Worm (Caenorhabditis elegans) whole organism, L2 larva: ENCODE data around the gene sri-20.

Experiments used
- F13H6.1 ChIP-seq: sonication (generic microtip); optimal IDR thresholded peaks from 2 replicates; lab custom pipeline; 2016; ENCODE audit warnings: missing genetic modification characterization, missing compliant biosample characterization
- lsy-2 ChIP-seq, 2 experiments: fragments of 150-350 bp in 1 of 2; sonication (generic microtip) in 1 of 2; optimal IDR thresholded peaks; 2 replicates each; lab custom pipeline; 2014 to 2017; ENCODE audit warnings: missing biosample characterization in 2 of 2, missing genetic modification characterization in 2 of 2
- nhr-10 ChIP-seq: sonication (generic microtip); optimal IDR thresholded peaks from 2 replicates; lab custom pipeline; 2017; ENCODE audit warnings: missing biosample characterization, missing genetic modification characterization
- nhr-21 ChIP-seq: fragments of 150-350 bp; optimal IDR thresholded peaks from 2 replicates; lab custom pipeline; 2014; ENCODE audit warnings: missing biosample characterization, missing genetic modification characterization
- nhr-237 ChIP-seq: fragments of 150-350 bp; optimal IDR thresholded peaks from 2 replicates; lab custom pipeline; 2014; ENCODE audit warnings: missing biosample characterization, missing genetic modification characterization
- skn-1 ChIP-seq: sonication (generic microtip); optimal IDR thresholded peaks from 2 replicates; lab custom pipeline; 2017; ENCODE audit warnings: missing biosample characterization, missing genetic modification characterization
- sma-9 ChIP-seq, 2 experiments: fragments of 150-350 bp in 1 of 2; sonication (generic microtip) in 1 of 2; optimal IDR thresholded peaks; 2 replicates each; lab custom pipeline; 2014 to 2016; ENCODE audit warnings: missing genetic modification characterization in 2 of 2, mild to moderate bottlenecking in 1 of 2, missing biosample characterization in 1 of 2, missing compliant biosample characterization in 1 of 2, missing genetic modification reagents in 1 of 2, moderate library complexity in 1 of 2

sri-20 gene

ce11 chrV:10416925-10417324, 48.6 kb downstream of the sri-20 start, which contains the start of gene F15H10.10:
F15H10.10 (minus strand) TSS chrV:10417025.
- TF ChIP-seq F13H6.1 (tag; lab: Kevin White, UChicago) (no peak), lsy-2 (tag; optimal IDR thresholded peaks at IDR 0.05; lab: Kevin White, UChicago) (no peak), nhr-10 (tag; lab: Kevin White, UChicago) (no peak), nhr-237 (tag; lab: Kevin White, UChicago) (no peak), skn-1 (no peak), nhr-21 (tag; lab: Kevin White, UChicago) (no peak)

DNA sequence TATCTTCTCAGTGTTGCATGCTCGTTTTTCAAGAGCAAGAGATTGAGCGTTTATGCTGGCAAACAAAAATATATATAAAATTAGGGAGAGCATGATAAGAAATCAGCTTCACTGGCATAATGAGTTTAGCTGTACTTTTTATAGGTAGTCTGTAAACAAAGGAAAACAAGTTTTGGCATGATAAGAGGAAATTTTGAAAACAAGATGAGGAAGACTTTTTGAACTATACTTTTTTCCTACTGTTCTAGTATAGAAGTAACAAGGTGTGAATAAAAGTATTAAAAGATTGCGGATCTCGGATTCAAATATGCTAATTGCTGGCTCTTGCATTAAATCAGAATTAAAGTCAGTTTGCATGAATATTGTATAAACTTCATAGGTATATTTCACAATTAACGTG, 50.6 kb downstream of the sri-20 start, which contains the start of gene F15H10.5:
F15H10.5 (minus strand) TSS at position 101 of the 400 bp plus-strand sequence.
- no peak for TF ChIP-seq sma-9 (GFP tag; optimal IDR thresholded peaks at IDR 0.05; lab: Kevin White, UChicago)
- TF ChIP-seq sma-9 (tag; optimal IDR thresholded peaks at IDR 0.05; lab: Kevin White, UChicago): no peak
- TF ChIP-seq, all 48 proteins: peak for 0
